Worm (Caenorhabditis elegans) whole organism, L1 larva: ENCODE measurements around the gene ger-1.

Source experiments
- C04F5.9 ChIP-seq: sonication (generic microtip); optimal IDR thresholded peaks from 2 replicates; lab custom pipeline; 2016; ENCODE audit warnings: missing genetic modification characterization, missing compliant biosample characterization
- C16A3.4 ChIP-seq: fragments of 150-350 bp; optimal IDR thresholded peaks from 2 replicates; lab custom pipeline; 2014; ENCODE audit warnings: missing biosample characterization, missing genetic modification characterization
- C34B4.2 ChIP-seq: sonication (generic microtip); optimal IDR thresholded peaks from 2 replicates; lab custom pipeline; 2017; ENCODE audit warnings: mild to moderate bottlenecking, missing genetic modification characterization, missing compliant biosample characterization
- F16B12.6 ChIP-seq: fragments of 150-350 bp; optimal IDR thresholded peaks from 2 replicates; lab custom pipeline; 2014; ENCODE audit warnings: missing biosample characterization, missing genetic modification characterization
- aha-1 ChIP-seq: fragments of 150-350 bp; optimal IDR thresholded peaks from 2 replicates; lab custom pipeline; 2014; ENCODE audit warnings: missing biosample characterization, missing genetic modification characterization
- alr-1 ChIP-seq: fragments of 200-800 bp; sonication (Bioruptor generic); optimal IDR thresholded peaks from 2 replicates; lab custom pipeline; 2018; ENCODE audit warnings: borderline replicate concordance, mild to moderate bottlenecking, missing genetic modification characterization, missing compliant biosample characterization
- blmp-1 ChIP-seq: fragments of 150-350 bp; optimal IDR thresholded peaks from 2 replicates; lab custom pipeline; 2014; ENCODE audit warnings: missing biosample characterization, missing genetic modification characterization
- ceh-90 ChIP-seq: sonication (generic microtip); optimal IDR thresholded peaks from 2 replicates; lab custom pipeline; 2016; ENCODE audit warnings: missing genetic modification characterization, missing compliant biosample characterization
- dpl-1 ChIP-seq, 3 experiments: fragments of 150-350 bp in 2 of 3; sonication (generic microtip) in 1 of 3; optimal IDR thresholded peaks; 2 replicates each; lab custom pipeline; 2014 to 2017; ENCODE audit warnings: missing biosample characterization in 3 of 3, missing genetic modification characterization in 3 of 3, missing genetic modification reagents in 3 of 3
- dsc-1 ChIP-seq: sonication (generic microtip); optimal IDR thresholded peaks from 2 replicates; lab custom pipeline; 2016; ENCODE audit warnings: mild to moderate bottlenecking, missing genetic modification characterization, missing compliant biosample characterization
- efl-1 ChIP-seq, 4 experiments: fragments of 150-350 bp; optimal IDR thresholded peaks in 3 of 4; peaks in 1 of 4; 1 replicate in 1 of 4; 2 replicates in 3 of 4; lab custom pipeline; 2014; ENCODE audit warnings: missing biosample characterization in 2 of 4, missing genetic modification characterization in 2 of 4, missing genetic modification reagents in 2 of 4
- egl-27 ChIP-seq, 2 experiments: fragments of 150-350 bp in 1 of 2; sonication (generic microtip); optimal IDR thresholded peaks; 3 replicates each; lab custom pipeline; 2017 to 2018; ENCODE audit warnings: missing biosample characterization in 2 of 2, missing genetic modification characterization in 2 of 2, missing genetic modification reagents in 2 of 2
- elt-2 ChIP-seq: sonication (generic microtip); optimal IDR thresholded peaks from 2 replicates; lab custom pipeline; 2016; ENCODE audit warnings: missing genetic modification characterization, mild to moderate bottlenecking, inconsistent platforms, missing compliant biosample characterization, missing genetic modification reagents
- fkh-8 ChIP-seq: sonication (generic microtip); optimal IDR thresholded peaks from 2 replicates; lab custom pipeline; 2016; ENCODE audit warnings: mild to moderate bottlenecking, missing genetic modification characterization, missing compliant biosample characterization
- fos-1 ChIP-seq: fragments of 150-350 bp; optimal IDR thresholded peaks from 2 replicates; lab custom pipeline; 2014; ENCODE audit warnings: missing biosample characterization, missing genetic modification characterization
- hlh-17 ChIP-seq: fragments of 200-800 bp; sonication (Bioruptor generic); optimal IDR thresholded peaks from 2 replicates; lab custom pipeline; 2018; ENCODE audit warnings: missing genetic modification characterization, mild to moderate bottlenecking, missing compliant biosample characterization, moderate library complexity, borderline replicate concordance
- hlh-4 ChIP-seq: sonication (generic microtip); optimal IDR thresholded peaks from 2 replicates; lab custom pipeline; 2016; ENCODE audit warnings: mild to moderate bottlenecking, missing genetic modification characterization, missing compliant biosample characterization
- hpl-2 ChIP-seq: fragments of 150-350 bp; optimal IDR thresholded peaks from 2 replicates; lab custom pipeline; 2014; ENCODE audit warnings: missing biosample characterization, missing genetic modification reagents, missing genetic modification characterization
- irx-1 ChIP-seq: sonication (generic microtip); optimal IDR thresholded peaks from 2 replicates; lab custom pipeline; 2016; ENCODE audit warnings: missing genetic modification characterization, missing compliant biosample characterization
- isw-1 ChIP-seq: fragments of 200-800 bp; sonication (Bioruptor generic); IDR thresholded peaks from 2 replicates; pipeline ENCODE4 v1.3.6; 2022; ENCODE audit warnings: missing genetic modification characterization, missing compliant biosample characterization
- jun-1 ChIP-seq: fragments of 150-350 bp; optimal IDR thresholded peaks from 2 replicates; lab custom pipeline; 2014; ENCODE audit warnings: missing biosample characterization, missing genetic modification reagents, missing genetic modification characterization
- lin-13 ChIP-seq: fragments of 150-350 bp; optimal IDR thresholded peaks from 2 replicates; lab custom pipeline; 2014; ENCODE audit warnings: missing biosample characterization, missing genetic modification reagents, missing genetic modification characterization
- lin-14 ChIP-seq: fragments of 200-800 bp; sonication (Bioruptor generic); optimal IDR thresholded peaks from 2 replicates; lab custom pipeline; 2018; ENCODE audit warnings: mild to moderate bottlenecking, missing genetic modification characterization, moderate library complexity, missing compliant biosample characterization
- lin-15B ChIP-seq: fragments of 150-350 bp; sonication (generic microtip); optimal IDR thresholded peaks from 3 replicates; lab custom pipeline; 2014; ENCODE audit warnings: missing biosample characterization, missing genetic modification characterization
- lin-35 ChIP-seq, 2 experiments: fragments of 150-350 bp; optimal IDR thresholded peaks; 2 replicates each; lab custom pipeline; 2014; ENCODE audit warnings: missing biosample characterization in 2 of 2, missing genetic modification characterization in 2 of 2, missing genetic modification reagents in 2 of 2
- lir-3 ChIP-seq: sonication (generic microtip); optimal IDR thresholded peaks from 2 replicates; lab custom pipeline; 2016; ENCODE audit warnings: mild to moderate bottlenecking, missing genetic modification characterization, moderate library complexity, missing compliant biosample characterization; ENCODE audit not compliant: poor library complexity
- lsy-2 ChIP-seq, 2 experiments: fragments of 150-350 bp; optimal IDR thresholded peaks; 2 replicates each; lab custom pipeline; 2014; ENCODE audit warnings: missing biosample characterization in 2 of 2, missing genetic modification characterization in 2 of 2
- mab-9 ChIP-seq: fragments of 200-800 bp; sonication (Bioruptor generic); IDR thresholded peaks from 2 replicates; pipeline ENCODE4 v1.3.6; 2022; ENCODE audit warnings: missing genetic modification reagents, missing genetic modification characterization, missing compliant biosample characterization
- mdl-1 ChIP-seq, 2 experiments: fragments of 150-350 bp; optimal IDR thresholded peaks; 2 replicates each; lab custom pipeline; 2014 to 2017; ENCODE audit warnings: missing biosample characterization in 2 of 2, missing genetic modification characterization in 2 of 2, inconsistent platforms in 1 of 2
- mep-1 ChIP-seq: fragments of 150-350 bp; optimal IDR thresholded peaks from 2 replicates; lab custom pipeline; 2014; ENCODE audit warnings: missing biosample characterization, missing genetic modification characterization
- nhr-19 ChIP-seq: fragments of 200-800 bp; sonication (Bioruptor generic); conservative IDR thresholded peaks from 2 replicates; pipeline ENCODE4 v1.3.6; 2022; ENCODE audit warnings: missing genetic modification characterization, missing compliant biosample characterization
- nhr-20 ChIP-seq: sonication (generic microtip); optimal IDR thresholded peaks from 2 replicates; lab custom pipeline; 2016; ENCODE audit warnings: mild to moderate bottlenecking, missing genetic modification characterization, missing compliant biosample characterization
- nhr-47 ChIP-seq: sonication (generic microtip); optimal IDR thresholded peaks from 2 replicates; lab custom pipeline; 2016; ENCODE audit warnings: mild to moderate bottlenecking, missing genetic modification characterization, moderate library complexity, missing compliant biosample characterization
- nhr-71 ChIP-seq: sonication (generic microtip); optimal IDR thresholded peaks from 2 replicates; lab custom pipeline; 2016; ENCODE audit warnings: mild to moderate bottlenecking, missing genetic modification characterization, moderate library complexity, missing compliant biosample characterization
- nhr-76 ChIP-seq: sonication (generic microtip); optimal IDR thresholded peaks from 2 replicates; lab custom pipeline; 2017; ENCODE audit warnings: missing biosample characterization, missing genetic modification characterization
- nhr-77 ChIP-seq: fragments of 150-350 bp; optimal IDR thresholded peaks from 2 replicates; lab custom pipeline; 2014; ENCODE audit warnings: missing biosample characterization, missing genetic modification characterization
- pax-3 ChIP-seq: fragments of 200-800 bp; sonication (Bioruptor generic); optimal IDR thresholded peaks from 2 replicates; lab custom pipeline; 2018; ENCODE audit warnings: mild to moderate bottlenecking, missing genetic modification characterization, moderate library complexity, missing compliant biosample characterization
- pqm-1 ChIP-seq: sonication (generic microtip); optimal IDR thresholded peaks from 3 replicates; lab custom pipeline; 2017; ENCODE audit warnings: missing biosample characterization, missing genetic modification characterization
- rnt-1 ChIP-seq: sonication (generic microtip); optimal IDR thresholded peaks from 2 replicates; lab custom pipeline; 2016; ENCODE audit warnings: mild to moderate bottlenecking, missing genetic modification characterization, moderate library complexity, missing compliant biosample characterization
- skn-1 ChIP-seq: fragments of 150-350 bp; optimal IDR thresholded peaks from 2 replicates; lab custom pipeline; 2014; ENCODE audit warnings: missing biosample characterization, missing genetic modification characterization
- sptf-1 ChIP-seq: fragments of 150-350 bp; optimal IDR thresholded peaks from 2 replicates; lab custom pipeline; 2014; ENCODE audit warnings: missing biosample characterization, missing genetic modification characterization
- sup-37 ChIP-seq: fragments of 200-800 bp; sonication (Bioruptor generic); optimal IDR thresholded peaks from 2 replicates; lab custom pipeline; 2018; ENCODE audit warnings: mild to moderate bottlenecking, missing genetic modification characterization, missing compliant biosample characterization
- swsn-7 ChIP-seq: sonication (generic microtip); optimal IDR thresholded peaks from 2 replicates; lab custom pipeline; 2016; ENCODE audit warnings: missing genetic modification characterization, missing compliant biosample characterization
- tbx-2 ChIP-seq: sonication (generic microtip); optimal IDR thresholded peaks from 2 replicates; lab custom pipeline; 2016; ENCODE audit warnings: missing genetic modification characterization, missing compliant biosample characterization
- tlp-1 ChIP-seq: fragments of 150-350 bp; optimal IDR thresholded peaks from 2 replicates; lab custom pipeline; 2014; ENCODE audit warnings: missing biosample characterization, missing genetic modification characterization
- unc-130 ChIP-seq: fragments of 150-350 bp; optimal IDR thresholded peaks from 2 replicates; lab custom pipeline; 2017; ENCODE audit warnings: missing biosample characterization, missing genetic modification characterization, inconsistent platforms
- unc-30 ChIP-seq: sonication (generic microtip); optimal IDR thresholded peaks from 2 replicates; lab custom pipeline; 2017; ENCODE audit warnings: missing biosample characterization, missing genetic modification characterization
- unc-62 ChIP-seq: fragments of 150-350 bp; optimal IDR thresholded peaks from 2 replicates; lab custom pipeline; 2014; ENCODE audit warnings: missing biosample characterization, missing genetic modification reagents, missing genetic modification characterization
- vab-15 ChIP-seq: sonication (generic microtip); optimal IDR thresholded peaks from 2 replicates; lab custom pipeline; 2017; ENCODE audit warnings: missing genotype, mild to moderate bottlenecking, missing genetic modification characterization, missing compliant biosample characterization
- xbp-1 ChIP-seq: sonication (generic microtip); optimal IDR thresholded peaks from 2 replicates; lab custom pipeline; 2016; ENCODE audit warnings: missing genetic modification characterization, missing compliant biosample characterization
- zag-1 ChIP-seq: fragments of 150-350 bp; optimal IDR thresholded peaks from 2 replicates; lab custom pipeline; 2014; ENCODE audit warnings: missing biosample characterization, missing genetic modification characterization
- ztf-11 ChIP-seq, 2 experiments: sonication (generic microtip); optimal IDR thresholded peaks; 2 replicates each; lab custom pipeline; 2016 to 2017; ENCODE audit warnings: missing genetic modification characterization in 2 of 2, missing biosample characterization in 1 of 2, missing compliant biosample characterization in 1 of 2

The ger-1 gene

DNA sequence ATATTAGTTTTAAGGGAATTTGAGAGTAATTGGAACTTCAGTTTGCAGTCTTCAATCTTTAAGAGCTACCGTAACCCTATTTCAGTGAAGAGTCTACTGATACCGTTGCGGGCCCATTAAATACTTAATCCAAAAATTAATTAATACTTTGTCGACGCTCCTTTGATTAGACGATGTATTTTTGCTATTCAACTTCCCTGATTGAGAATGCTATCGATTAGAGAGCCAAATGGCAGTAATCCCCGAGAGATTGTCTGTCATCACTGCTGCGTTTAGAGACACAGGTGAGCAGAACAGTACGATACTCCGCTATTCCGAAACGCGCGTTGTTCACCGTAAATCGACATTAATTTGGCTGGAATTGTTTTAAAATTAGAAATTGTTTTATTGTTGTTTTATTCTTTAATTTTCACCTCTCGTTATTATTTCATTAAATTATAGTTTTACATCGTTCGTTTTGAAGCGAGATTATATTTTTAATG is 46.1 kb downstream of the ger-1 start, which contains the start of gene rfl-1 (continued):
- TF ChIP-seq F16B12.6 (peak; percentile 57), C34B4.2 (tag; lab: Kevin White, UChicago) (no peak), nhr-20 (tag; lab: Kevin White, UChicago) (peak; percentile 55), ceh-90 (no peak), rnt-1 (tag; lab: Kevin White, UChicago) (peak; percentile 52), elt-2 (tag; lab: Kevin White, UChicago) (no peak), sptf-1 (tag; lab: Kevin White, UChicago) (no peak), lin-13 (GFP tag; lab: Kevin White, UChicago) (no peak), fos-1 (peak; percentile 31), dpl-1 (GFP tag; optimal IDR thresholded peaks at IDR 0.05; lab: Kevin White, UChicago) (peak; percentile 58 to 73 (median 70)), C16A3.4 (tag; lab: Kevin White, UChicago) (peak; percentile 55), jun-1 (tag; lab: Kevin White, UChicago) (peak; percentile 19), pqm-1 (tag; lab: Kevin White, UChicago) (no peak), efl-1 (optimal IDR thresholded peaks at IDR 0.05; lab: Kevin White, UChicago) (peak; percentile 77 to 79), efl-1 (GFP tag; optimal IDR thresholded peaks at IDR 0.05 in 1 of 2; lab: Kevin White, UChicago) (peak; percentile 74 to 96), lir-3 (tag; lab: Kevin White, UChicago) (peak; percentile 20), pax-3 (tag; lab: Kevin White, UChicago) (no peak), mep-1 (peak; percentile 61), tbx-2 (tag; lab: Kevin White, UChicago) (peak; percentile 57), lsy-2 (tag; optimal IDR thresholded peaks at IDR 0.05; lab: Kevin White, UChicago) (peak; percentile 73 to 89), irx-1 (tag; lab: Kevin White, UChicago) (no peak), alr-1 (tag; lab: Kevin White, UChicago) (no peak), unc-130 (tag; lab: Kevin White, UChicago) (no peak), ztf-11 (tag; optimal IDR thresholded peaks at IDR 0.05; lab: Kevin White, UChicago) (no peak), isw-1 (GFP tag; lab: Robert Waterston, UW) (peak; percentile 63), hlh-4 (tag; lab: Kevin White, UChicago) (no peak), vab-15 (tag; lab: Kevin White, UChicago) (no peak), swsn-7 (tag; lab: Kevin White, UChicago) (peak; percentile 59), xbp-1 (tag; lab: Kevin White, UChicago) (peak; percentile 52), lin-35 (GFP tag; optimal IDR thresholded peaks at IDR 0.05; lab: Kevin White, UChicago) (peak; percentile 70 to 77), egl-27 (tag; optimal IDR thresholded peaks at IDR 0.05; lab: Kevin White, UChicago) (no peak), zag-1 (no peak), lin-15B (tag; lab: Kevin White, UChicago) (peak; percentile 75), C04F5.9 (peak; percentile 31), hlh-17 (GFP tag; lab: Kevin White, UChicago) (no peak), unc-62 (GFP tag; lab: Kevin White, UChicago) (no peak), mdl-1 (tag; optimal IDR thresholded peaks at IDR 0.05; lab: Kevin White, UChicago) (no peak), aha-1 (tag; lab: Kevin White, UChicago) (no peak), nhr-76 (tag; lab: Kevin White, UChicago) (no peak), nhr-77 (tag; lab: Kevin White, UChicago) (no peak), nhr-19 (GFP tag; lab: Robert Waterston, UW) (peak; percentile 47), unc-30 (tag; lab: Kevin White, UChicago) (no peak), lin-14 (GFP tag; lab: Kevin White, UChicago) (peak; percentile 61), skn-1 (tag; lab: Kevin White, UChicago) (peak; percentile 33), sup-37 (no peak), fkh-8 (tag; lab: Kevin White, UChicago) (peak; percentile 42), dsc-1 (tag; lab: Kevin White, UChicago) (peak; percentile 52), nhr-71 (peak; percentile 69), mab-9 (GFP tag; lab: Robert Waterston, UW) (no peak), tlp-1 (no peak), hpl-2 (no peak), nhr-47 (tag; lab: Kevin White, UChicago) (peak; percentile 66), blmp-1 (tag; lab: Kevin White, UChicago) (peak; percentile 48)
- TF ChIP-seq, all 84 proteins: peak for 32
